Worm (Caenorhabditis elegans): ENCODE data around the gene C45G9.14.

- TF ChIP-seq ama-1 (optimal IDR thresholded peaks at IDR 0.05) (no peak), hmbx-1 (tag; optimal IDR thresholded peaks at IDR 0.05) (no peak), tra-4 (tag; optimal IDR thresholded peaks at IDR 0.05) (no peak), flt-1 (GFP tag; IDR thresholded peaks at IDR 0.05) (no peak), hmg-4 (GFP tag; optimal IDR thresholded peaks at IDR 0.05) (no peak)
These were observed 7.1 kb downstream of the C45G9.14 start, which contains the start of gene C45G9.15 for ce11 chrIII:5051949-5052348.

Measured in whole organism, early embryonic.